Fruit fly (Drosophila melanogaster) whole organism, adult: ENCODE data around the gene mio.

Experiments
- CG1620 ChIP-seq: fragments of 200-800 bp; sonication (Bioruptor generic); optimal IDR thresholded peaks from 2 replicates; lab custom pipeline; 2016; ENCODE audit warnings: missing biosample characterization, missing genetic modification characterization
- CG5204 ChIP-seq: fragments of 200-800 bp; sonication (Bioruptor generic); optimal IDR thresholded peaks from 2 replicates; lab custom pipeline; 2016; ENCODE audit warnings: missing biosample characterization, missing genetic modification characterization
- CG7045 ChIP-seq: fragments of 200-800 bp; sonication (Bioruptor generic); optimal IDR thresholded peaks from 2 replicates; lab custom pipeline; 2017; ENCODE audit warnings: missing biosample characterization, mild to moderate bottlenecking, missing genetic modification characterization
- Crg-1 ChIP-seq: fragments of 200-800 bp; sonication (Bioruptor generic); optimal IDR thresholded peaks from 2 replicates; lab custom pipeline; 2016; ENCODE audit warnings: missing biosample characterization, missing genetic modification characterization
- Mnt ChIP-seq: fragments of 200-800 bp; sonication (Bioruptor generic); optimal IDR thresholded peaks from 2 replicates; lab custom pipeline; 2016; ENCODE audit warnings: missing biosample characterization, mild to moderate bottlenecking, missing genetic modification characterization
- cic ChIP-seq: fragments of 200-800 bp; sonication (Bioruptor generic); optimal IDR thresholded peaks from 2 replicates; lab custom pipeline; 2017; ENCODE audit warnings: missing biosample characterization, mild to moderate bottlenecking, missing genetic modification characterization, moderate library complexity
- cnc ChIP-seq, 2 experiments: fragments of >200 bp; optimal IDR thresholded peaks; 2 replicates each; lab custom pipeline; 2017
- kay ChIP-seq: fragments of 200-800 bp; sonication (Bioruptor generic); peaks from one replicate; lab custom pipeline; 2016; ENCODE audit warnings: missing biosample characterization, missing genetic modification characterization, borderline replicate concordance
- tj ChIP-seq: fragments of 200-800 bp; sonication (Bioruptor generic); optimal IDR thresholded peaks from 3 replicates; lab custom pipeline; 2017; ENCODE audit warnings: missing biosample characterization, mild to moderate bottlenecking, missing genetic modification characterization, moderate library complexity

DNA sequence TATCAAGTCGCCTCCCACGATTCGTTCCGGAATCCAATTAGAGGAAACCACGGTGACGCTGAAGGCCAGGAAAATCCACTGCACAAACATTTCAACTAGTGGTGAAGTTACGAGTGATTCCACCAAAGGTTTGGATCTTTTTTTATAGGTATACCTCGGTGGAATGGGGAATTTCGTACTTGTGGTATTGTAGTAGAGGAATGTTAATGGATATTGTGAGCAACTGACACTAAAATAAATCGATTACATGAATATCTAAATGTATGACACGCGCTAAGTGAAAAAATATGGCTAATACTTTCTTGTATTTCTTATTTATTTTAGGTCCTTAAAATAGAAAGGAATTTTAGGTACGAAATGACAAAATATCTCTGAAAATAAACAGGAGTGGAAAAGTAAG is 35.2 kb downstream of the mio start, which contains the start of gene CG17239:
- TF ChIP-seq cic (GFP tag; lab: Kevin White, UChicago) (no peak), Crg-1 (GFP tag; lab: Kevin White, UChicago) (no peak), tj (no peak), CG5204 (GFP tag; lab: Kevin White, UChicago) (no peak), CG1620 (GFP tag; lab: Kevin White, UChicago) (no peak), kay (no peak), Mnt (GFP tag; lab: Kevin White, UChicago) (no peak), CG7045 (GFP tag; lab: Kevin White, UChicago) (no peak), cnc (optimal IDR thresholded peaks at IDR 0.05; lab: Kevin White, UChicago) (no peak)
